Worm (Caenorhabditis elegans) whole organism, L2 larva: ENCODE results near the gene T28F3.8.

Source experiments
- C34F6.9 ChIP-seq: fragments of 150-350 bp; optimal IDR thresholded peaks from 2 replicates; lab custom pipeline; 2014; ENCODE audit warnings: missing biosample characterization, missing genetic modification characterization
- R02D3.7 ChIP-seq: fragments of 150-350 bp; optimal IDR thresholded peaks from 2 replicates; lab custom pipeline; 2014; ENCODE audit warnings: missing biosample characterization, missing genetic modification characterization
- ZK546.5 ChIP-seq: sonication (generic microtip); optimal IDR thresholded peaks from 2 replicates; lab custom pipeline; 2017; ENCODE audit warnings: missing biosample characterization, missing genetic modification characterization
- aly-2 ChIP-seq: fragments of 150-350 bp; optimal IDR thresholded peaks from 2 replicates; lab custom pipeline; 2014; ENCODE audit warnings: missing biosample characterization, missing genetic modification characterization
- ceh-16 ChIP-seq: fragments of 150-350 bp; optimal IDR thresholded peaks from 2 replicates; lab custom pipeline; 2014; ENCODE audit warnings: missing biosample characterization, missing genetic modification characterization
- egl-27 ChIP-seq: sonication (generic microtip); optimal IDR thresholded peaks from 3 replicates; lab custom pipeline; 2017; ENCODE audit warnings: missing biosample characterization, missing genetic modification reagents, missing genetic modification characterization
- elt-3 ChIP-seq: sonication (generic microtip); optimal IDR thresholded peaks from 2 replicates; lab custom pipeline; 2017; ENCODE audit warnings: missing biosample characterization, missing genetic modification characterization
- mdl-1 ChIP-seq, 2 experiments: fragments of 150-350 bp in 1 of 2; sonication (generic microtip) in 1 of 2; optimal IDR thresholded peaks; 2 replicates each; lab custom pipeline; 2017; ENCODE audit warnings: missing biosample characterization in 2 of 2, missing genetic modification characterization in 2 of 2
- nhr-10 ChIP-seq: sonication (generic microtip); optimal IDR thresholded peaks from 2 replicates; lab custom pipeline; 2017; ENCODE audit warnings: missing biosample characterization, missing genetic modification characterization
- nhr-12 ChIP-seq: fragments of 150-350 bp; optimal IDR thresholded peaks from 2 replicates; lab custom pipeline; 2014; ENCODE audit warnings: missing biosample characterization, missing genetic modification characterization
- skn-1 ChIP-seq: sonication (generic microtip); optimal IDR thresholded peaks from 2 replicates; lab custom pipeline; 2017; ENCODE audit warnings: missing biosample characterization, missing genetic modification characterization
- ztf-4 ChIP-seq: fragments of 150-350 bp; optimal IDR thresholded peaks from 2 replicates; lab custom pipeline; 2014; ENCODE audit warnings: missing biosample characterization, missing genetic modification characterization

ce11 chrIV:17279592-17280440, 27.3 kb downstream of the T28F3.8 start:
- TF ChIP-seq skn-1 (tag; lab: Kevin White, UChicago) = no peak
- TF ChIP-seq elt-3 (tag; lab: Kevin White, UChicago) = no peak
- TF ChIP-seq C34F6.9 (tag; lab: Kevin White, UChicago) = no peak
- TF ChIP-seq ztf-4 = no peak
- TF ChIP-seq aly-2 (tag; lab: Kevin White, UChicago) = no peak
- TF ChIP-seq ceh-16 = no peak
- no peak for TF ChIP-seq R02D3.7
- no peak for TF ChIP-seq ZK546.5 (tag; lab: Kevin White, UChicago)
- TF ChIP-seq nhr-12 = no peak
- TF ChIP-seq egl-27 (tag; lab: Kevin White, UChicago) = no peak
- no peak for TF ChIP-seq nhr-10
- TF ChIP-seq mdl-1 (tag; optimal IDR thresholded peaks at IDR 0.05; lab: Kevin White, UChicago) = no peak
